Fruit fly (Drosophila melanogaster): Measurements from ENCODE around the gene CG32248.

DNA sequence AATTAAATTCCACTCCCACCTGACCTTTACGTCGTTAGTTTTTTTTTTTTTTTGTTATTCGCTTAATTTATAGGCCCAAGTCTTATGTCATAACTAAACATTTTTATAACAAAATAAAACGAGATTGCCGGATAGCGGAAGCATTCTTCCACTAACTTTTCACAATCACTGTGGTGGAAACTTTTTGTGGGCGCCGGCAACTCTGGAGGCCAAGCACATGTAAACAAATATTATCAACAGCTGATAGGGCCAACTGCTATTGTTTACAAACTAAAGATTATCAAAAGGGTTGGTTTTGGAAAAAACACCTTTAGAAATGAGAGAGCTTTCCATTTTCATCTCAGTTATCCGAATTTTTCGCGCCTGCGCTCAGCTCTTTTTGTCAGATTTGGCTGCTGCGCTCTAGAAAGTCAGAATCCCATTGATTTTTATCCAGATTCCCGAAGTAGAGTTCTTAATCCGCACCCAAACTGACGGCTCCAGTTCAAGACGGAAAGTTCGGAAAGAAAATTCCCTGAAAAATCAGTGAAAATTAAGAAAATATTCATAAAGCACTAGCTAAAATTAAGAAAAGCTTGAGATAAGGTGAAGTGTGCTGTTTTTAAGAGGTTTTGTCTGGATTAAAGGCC, 42.5 kb upstream of the CG32248 start, which contains the start of gene nAChRbeta1:
- TF ChIP-seq h (optimal IDR thresholded peaks at IDR 0.05), result no peak
- no peak for TF ChIP-seq psq (optimal IDR thresholded peaks at IDR 0.05)
- no peak for TF ChIP-seq Sin3A (optimal IDR thresholded peaks at IDR 0.05)
- TF ChIP-seq ttk (optimal IDR thresholded peaks at IDR 0.05), result no peak
- TF ChIP-seq insv (optimal IDR thresholded peaks at IDR 0.05), result no peak
